Fruit fly (Drosophila melanogaster) whole organism, larva: ENCODE results near the gene CG1632.

Experiments
- noc ChIP-seq: fragments of 200-800 bp; sonication (Bioruptor generic); optimal IDR thresholded peaks from 3 replicates; lab custom pipeline; 2019; ENCODE audit warnings: missing biosample characterization, mild to moderate bottlenecking, missing genetic modification characterization, moderate library complexity

Gene CG1632

dm6 chrX:8231241-8232028 lies 21.0 kb upstream of the CG1632 start:
- TF ChIP-seq noc, result no peak

dm6 chrX:8233167-8233566 lies 19.3 kb upstream of the CG1632 start:
- TF ChIP-seq noc, result peak; percentile 77

- TF ChIP-seq noc, result no peak
Measured at dm6 chrX:8233915-8234565, 18.4 kb upstream of the CG1632 start.

DNA sequence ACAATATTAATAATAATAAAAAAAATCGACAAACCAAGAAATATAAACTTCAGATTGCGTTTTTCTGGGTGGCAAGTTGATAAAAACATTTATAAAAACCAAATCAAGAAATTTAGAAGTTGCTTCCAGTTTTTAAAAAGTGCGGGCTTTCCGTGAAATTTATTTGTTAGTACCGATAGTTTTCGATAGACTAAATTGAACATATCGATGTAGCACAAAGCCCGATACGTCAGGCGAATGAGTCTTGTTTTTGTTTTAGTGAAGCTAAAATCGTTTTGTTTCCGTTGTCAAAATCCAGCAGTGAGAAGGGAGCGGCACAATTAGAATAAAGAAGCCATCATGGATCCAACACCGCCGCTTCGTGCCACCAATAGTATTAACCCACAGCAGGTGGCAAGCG lies 12.0 kb upstream of the CG1632 start, which contains the start of gene CG2147:
Gene CG2147, plus strand, starts transcription at position 254 of the 400 bp plus-strand sequence.
- no peak for TF ChIP-seq noc

DNA sequence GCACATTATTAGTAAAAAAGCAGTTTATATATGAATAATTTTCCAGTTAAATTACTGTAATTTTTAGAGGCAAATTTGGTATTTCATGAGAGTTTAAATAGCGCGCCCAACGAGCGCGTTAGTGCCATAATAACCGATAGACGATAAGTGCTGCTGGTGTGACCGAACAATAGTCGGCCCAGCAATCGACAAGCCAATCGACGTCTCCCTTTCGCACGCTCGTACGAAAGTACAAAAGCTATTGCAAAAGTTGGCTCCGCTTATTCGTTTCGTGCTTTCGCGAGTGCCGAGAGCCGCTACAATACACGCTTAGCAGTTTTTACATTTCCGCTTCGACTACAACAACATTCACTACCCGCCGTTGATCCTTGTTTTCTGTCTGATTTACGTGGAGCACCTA lies 10.2 kb upstream of the CG1632 start, which contains the start of gene Trxr1:
Gene Trxr1, plus strand, starts transcription at position 231 of the 400 bp plus-strand sequence.
- TF ChIP-seq noc, result peak; percentile 8

dm6 chrX:8243251-8243650 lies 9.2 kb upstream of the CG1632 start:
- TF ChIP-seq noc, result no peak

- peak; percentile 43 for TF ChIP-seq noc
Measured at dm6 chrX:8243966-8244895, 8.2 kb upstream of the CG1632 start, which contains the start of gene sni. Gene sni, minus strand, starts transcription at chrX:8244016.

- no peak for TF ChIP-seq noc
Measured at dm6 chrX:8251268-8251996, 1.0 kb upstream of the CG1632 start, which contains the start of gene ND-75. Gene ND-75, minus strand, starts transcription at chrX:8251687.

dm6 chrX:8254739-8255326 lies 2.4 kb downstream of the CG1632 start:
- no peak for TF ChIP-seq noc

dm6 chrX:8258281-8258802 lies 5.9 kb downstream of the CG1632 start:
- TF ChIP-seq noc, result no peak

DNA sequence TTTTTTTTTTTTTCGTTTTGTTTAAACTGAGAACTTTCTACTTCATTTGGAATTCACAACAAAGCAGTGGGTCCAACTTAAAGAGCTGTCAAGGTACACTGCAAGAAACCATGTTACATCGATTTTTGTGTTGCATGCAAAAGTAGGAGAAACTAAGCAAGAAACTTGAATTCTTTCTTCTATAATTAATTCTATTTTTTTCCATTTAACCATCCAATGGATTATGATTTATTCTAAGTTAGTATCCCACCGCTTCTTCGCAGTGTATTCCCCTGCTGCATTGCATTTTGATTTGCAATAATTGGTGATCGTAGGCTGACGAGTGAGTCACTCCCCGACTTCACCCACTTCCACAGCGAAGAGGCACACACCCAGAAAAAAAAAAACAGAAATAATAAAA lies 7.4 kb downstream of the CG1632 start:
- TF ChIP-seq noc, result peak; percentile 10

dm6 chrX:8263236-8263635 lies 10.8 kb downstream of the CG1632 start:
- peak; percentile 29 for TF ChIP-seq noc

DNA sequence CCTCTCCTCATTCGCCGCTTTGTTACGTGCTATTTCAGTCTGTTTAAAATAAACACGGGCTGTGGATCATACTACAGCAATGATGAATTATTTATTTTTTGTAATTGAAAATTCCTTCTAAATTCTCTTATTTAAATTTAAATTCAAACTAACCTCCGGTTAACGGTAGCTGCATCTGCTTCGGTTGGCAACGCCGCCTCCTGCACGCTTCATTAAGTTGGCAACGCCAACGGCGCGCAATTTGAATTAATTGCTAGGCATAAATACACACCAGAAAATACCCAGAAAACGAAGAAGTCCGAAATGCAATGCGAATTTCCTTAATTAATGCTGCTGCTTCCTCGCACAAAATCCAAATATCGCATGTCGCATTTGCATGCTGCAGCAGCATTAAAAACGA lies 12.8 kb downstream of the CG1632 start:
- TF ChIP-seq noc, result no peak

dm6 chrX:8271363-8272061 lies 19.0 kb downstream of the CG1632 start, which contains the start of gene Corp:
Gene Corp, minus strand, starts transcription at chrX:8271409.
- no peak for TF ChIP-seq noc

DNA sequence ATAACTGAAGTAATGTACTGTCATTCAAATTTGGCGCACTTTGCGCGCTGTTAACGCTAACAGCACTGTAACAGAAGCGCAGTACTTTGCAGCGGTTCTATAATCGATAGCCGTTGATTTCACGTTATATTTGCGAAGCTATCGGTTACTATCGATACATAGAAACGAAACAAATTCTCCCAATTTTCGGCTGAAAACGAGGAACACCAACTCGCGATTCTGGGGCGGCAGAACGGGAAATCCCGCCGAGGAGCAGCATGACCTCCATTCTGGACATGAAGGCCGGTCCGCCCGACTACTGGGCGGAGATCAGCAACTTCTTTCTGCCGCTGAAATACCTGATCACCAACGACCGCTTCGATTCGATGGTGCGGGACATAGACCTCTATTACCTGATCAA lies 20.8 kb downstream of the CG1632 start, which contains the start of gene CG1636:
Gene CG1636, plus strand, starts transcription at position 122 of the 400 bp plus-strand sequence.
- no peak for TF ChIP-seq noc
